Worm (Caenorhabditis elegans) whole organism, young adult: ENCODE results near the gene irld-65.

Source experiments
- C17E4.6 ChIP-seq: fragments of 200-800 bp; sonication (Bioruptor generic); IDR thresholded peaks from 2 replicates; pipeline ENCODE4 v1.3.6; 2022; ENCODE audit warnings: missing genetic modification reagents, missing genetic modification characterization, missing compliant biosample characterization
- ccch-3 ChIP-seq: fragments of 200-800 bp; sonication (Bioruptor generic); optimal IDR thresholded peaks from 2 replicates; lab custom pipeline; 2018; ENCODE audit warnings: mild to moderate bottlenecking, missing genetic modification characterization, missing compliant biosample characterization
- hmg-20 ChIP-seq: fragments of 200-800 bp; sonication (Bioruptor generic); IDR thresholded peaks from 2 replicates; pipeline ENCODE4 v1.3.6; 2022; ENCODE audit warnings: missing genetic modification reagents, missing genetic modification characterization, missing compliant biosample characterization
- let-607 ChIP-seq, 2 experiments: fragments of 200-800 bp in 1 of 2; sonication (Bioruptor generic) in 1 of 2; sonication (generic microtip) in 1 of 2; optimal IDR thresholded peaks; 2 replicates each; lab custom pipeline; 2016 to 2018; ENCODE audit warnings: mild to moderate bottlenecking in 2 of 2, missing compliant biosample characterization in 2 of 2, missing genetic modification characterization in 2 of 2, moderate library complexity in 2 of 2, missing genotype in 1 of 2
- snpc-1.1 ChIP-seq: sonication (generic microtip); optimal IDR thresholded peaks from 2 replicates; lab custom pipeline; 2017; ENCODE audit warnings: missing genetic modification characterization, mild to moderate bottlenecking, missing compliant biosample characterization, antibody characterized with exemption, moderate library complexity, missing genotype, missing genetic modification reagents; ENCODE audit not compliant: insufficient read depth
- unc-62 ChIP-seq: fragments of 150-350 bp; optimal IDR thresholded peaks from 2 replicates; lab custom pipeline; 2014; ENCODE audit warnings: missing biosample characterization, missing genetic modification reagents, missing genetic modification characterization
- ztf-18 ChIP-seq: sonication (generic microtip); optimal IDR thresholded peaks from 2 replicates; lab custom pipeline; 2016; ENCODE audit warnings: missing genotype, mild to moderate bottlenecking, missing genetic modification characterization, missing compliant biosample characterization

ce11 chrII:2885518-2886449 lies 52.0 kb downstream of the irld-65 start:
- TF ChIP-seq hmg-20 (no peak), snpc-1.1 (tag; lab: Kevin White, UChicago) (no peak), ccch-3 (GFP tag; lab: Kevin White, UChicago) (no peak), ztf-18 (no peak), let-607 (tag; optimal IDR thresholded peaks at IDR 0.05; lab: Kevin White, UChicago) (no peak), unc-62 (GFP tag; lab: Kevin White, UChicago) (no peak), C17E4.6 (no peak)
